Worm (Caenorhabditis elegans) whole organism, young adult: ENCODE measurements around the gene Y6G8.5.

ENCODE experiments used
- B0019.2 ChIP-seq: fragments of 200-800 bp; sonication (Bioruptor generic); conservative IDR thresholded peaks from 2 replicates; pipeline ENCODE4 v1.3.6; 2022; ENCODE audit warnings: missing genetic modification reagents, missing genetic modification characterization, missing compliant biosample characterization
- F22D6.2 ChIP-seq: sonication (generic microtip); optimal IDR thresholded peaks from 2 replicates; lab custom pipeline; 2016; ENCODE audit warnings: mild to moderate bottlenecking, missing genetic modification characterization, missing compliant biosample characterization
- F37B4.10 ChIP-seq: fragments of 200-800 bp; sonication (Bioruptor generic); IDR thresholded peaks from 2 replicates; pipeline ENCODE4 v1.3.6; 2022; ENCODE audit warnings: missing genetic modification characterization, missing compliant biosample characterization
- F52B5.7 ChIP-seq: sonication (generic microtip); optimal IDR thresholded peaks from 2 replicates; lab custom pipeline; 2016; ENCODE audit warnings: mild to moderate bottlenecking, missing genetic modification characterization, missing compliant biosample characterization
- F55B11.4 ChIP-seq: sonication (generic microtip); optimal IDR thresholded peaks from 2 replicates; lab custom pipeline; 2016; ENCODE audit warnings: missing compliant biosample characterization, missing genetic modification characterization, borderline replicate concordance; ENCODE audit not compliant: insufficient read depth
- F57C9.4 ChIP-seq: sonication (generic microtip); optimal IDR thresholded peaks from 2 replicates; lab custom pipeline; 2017; ENCODE audit warnings: mild to moderate bottlenecking, missing genetic modification characterization, missing compliant biosample characterization
- K12H6.12 ChIP-seq: fragments of 200-800 bp; sonication (Bioruptor generic); optimal IDR thresholded peaks from 2 replicates; lab custom pipeline; 2018; ENCODE audit warnings: mild to moderate bottlenecking, missing genetic modification characterization, missing compliant biosample characterization
- Y53F4B.3 ChIP-seq: fragments of 200-800 bp; sonication (Bioruptor generic); IDR thresholded peaks from 2 replicates; pipeline ENCODE4 v1.3.6; 2022; ENCODE audit warnings: missing genetic modification reagents, missing genetic modification characterization, missing compliant biosample characterization
- Y56A3A.18 ChIP-seq: fragments of 200-800 bp; sonication (Bioruptor generic); IDR thresholded peaks from 2 replicates; pipeline ENCODE4 v1.3.6; 2022; ENCODE audit warnings: missing genetic modification reagents, missing genetic modification characterization, missing compliant biosample characterization
- akir-1 ChIP-seq: fragments of 200-800 bp; sonication (Bioruptor generic); optimal IDR thresholded peaks from 2 replicates; lab custom pipeline; 2018; ENCODE audit warnings: mild to moderate bottlenecking, missing genetic modification characterization, moderate library complexity, missing compliant biosample characterization
- aptf-3 ChIP-seq: fragments of 200-800 bp; sonication (Bioruptor generic); IDR thresholded peaks from 2 replicates; pipeline ENCODE4 v1.3.6; 2022; ENCODE audit warnings: missing genetic modification characterization, missing compliant biosample characterization
- bed-2 ChIP-seq: fragments of 200-800 bp; sonication (Bioruptor generic); IDR thresholded peaks from 2 replicates; pipeline ENCODE4 v1.3.6; 2022; ENCODE audit warnings: missing genetic modification reagents, missing genetic modification characterization, missing compliant biosample characterization
- ceh-100 ChIP-seq: fragments of 200-800 bp; sonication (Bioruptor generic); IDR thresholded peaks from 2 replicates; pipeline ENCODE4 v1.3.6; 2022; ENCODE audit warnings: missing genetic modification reagents, missing genetic modification characterization, missing compliant biosample characterization
- ceh-58 ChIP-seq: fragments of 200-800 bp; sonication (Bioruptor generic); IDR thresholded peaks from 2 replicates; pipeline ENCODE4 v1.3.6; 2022; ENCODE audit warnings: missing genetic modification characterization, missing compliant biosample characterization
- die-1 ChIP-seq: sonication (generic microtip); optimal IDR thresholded peaks from 2 replicates; lab custom pipeline; 2016; ENCODE audit warnings: missing genotype, mild to moderate bottlenecking, missing genetic modification characterization, missing compliant biosample characterization
- dpff-1 ChIP-seq: sonication (generic microtip); optimal IDR thresholded peaks from 2 replicates; lab custom pipeline; 2017; ENCODE audit warnings: mild to moderate bottlenecking, missing genetic modification characterization, missing compliant biosample characterization
- dpl-1 ChIP-seq: fragments of 150-350 bp; optimal IDR thresholded peaks from 2 replicates; lab custom pipeline; 2014; ENCODE audit warnings: missing biosample characterization, missing genetic modification reagents, missing genetic modification characterization
- egl-18 ChIP-seq: fragments of 200-800 bp; sonication (Bioruptor generic); IDR thresholded peaks from 2 replicates; pipeline ENCODE4 v1.3.6; 2022; ENCODE audit warnings: missing genetic modification reagents, missing genetic modification characterization, missing compliant biosample characterization
- egrh-3 ChIP-seq: fragments of 200-800 bp; sonication (Bioruptor generic); IDR thresholded peaks from 2 replicates; pipeline ENCODE4 v1.3.6; 2022; ENCODE audit warnings: missing genetic modification reagents, missing genetic modification characterization, missing compliant biosample characterization
- ets-4 ChIP-seq: fragments of 200-800 bp; sonication (Bioruptor generic); optimal IDR thresholded peaks from 2 replicates; lab custom pipeline; 2018; ENCODE audit warnings: mild to moderate bottlenecking, missing genetic modification characterization, missing compliant biosample characterization
- fkh-3 ChIP-seq: sonication (generic microtip); optimal IDR thresholded peaks from 2 replicates; lab custom pipeline; 2016; ENCODE audit warnings: mild to moderate bottlenecking, missing genetic modification characterization, missing compliant biosample characterization
- gei-17 ChIP-seq: fragments of 200-800 bp; sonication (Bioruptor generic); optimal IDR thresholded peaks from 2 replicates; lab custom pipeline; 2018; ENCODE audit warnings: mild to moderate bottlenecking, missing genetic modification characterization, missing compliant biosample characterization
- him-1 ChIP-seq: sonication (generic microtip); optimal IDR thresholded peaks from 2 replicates; lab custom pipeline; 2016; ENCODE audit warnings: missing genotype, missing genetic modification reagents, missing genetic modification characterization, missing compliant biosample characterization
- hmg-20 ChIP-seq: fragments of 200-800 bp; sonication (Bioruptor generic); IDR thresholded peaks from 2 replicates; pipeline ENCODE4 v1.3.6; 2022; ENCODE audit warnings: missing genetic modification reagents, missing genetic modification characterization, missing compliant biosample characterization
- hrde-1 ChIP-seq: sonication (generic microtip); optimal IDR thresholded peaks from 2 replicates; lab custom pipeline; 2016; ENCODE audit warnings: missing genetic modification characterization, mild to moderate bottlenecking, missing compliant biosample characterization, moderate library complexity, missing genotype, missing genetic modification reagents, borderline replicate concordance
- hsf-1 ChIP-seq: fragments of 200-800 bp; sonication (Bioruptor generic); IDR thresholded peaks from 2 replicates; pipeline ENCODE4 v1.3.6; 2022; ENCODE audit warnings: missing genetic modification reagents, missing genetic modification characterization, missing compliant biosample characterization
- let-607 ChIP-seq, 2 experiments: fragments of 200-800 bp in 1 of 2; sonication (Bioruptor generic) in 1 of 2; sonication (generic microtip) in 1 of 2; optimal IDR thresholded peaks; 2 replicates each; lab custom pipeline; 2016 to 2018; ENCODE audit warnings: mild to moderate bottlenecking in 2 of 2, missing compliant biosample characterization in 2 of 2, missing genetic modification characterization in 2 of 2, moderate library complexity in 2 of 2, missing genotype in 1 of 2
- lin-54 ChIP-seq: fragments of 200-800 bp; sonication (Bioruptor generic); optimal IDR thresholded peaks from 2 replicates; lab custom pipeline; 2018; ENCODE audit warnings: mild to moderate bottlenecking, missing genetic modification characterization, missing compliant biosample characterization
- madf-3 ChIP-seq: fragments of 200-800 bp; sonication (Bioruptor generic); IDR thresholded peaks from 2 replicates; pipeline ENCODE4 v1.3.6; 2022; ENCODE audit warnings: missing genetic modification reagents, missing genetic modification characterization, missing compliant biosample characterization
- madf-6 ChIP-seq: fragments of 200-800 bp; sonication (Bioruptor generic); IDR thresholded peaks from 2 replicates; pipeline ENCODE4 v1.3.6; 2022; ENCODE audit warnings: missing genetic modification reagents, missing genetic modification characterization, missing compliant biosample characterization
- mes-4 ChIP-seq: sonication (generic microtip); optimal IDR thresholded peaks from 2 replicates; lab custom pipeline; 2016; ENCODE audit warnings: missing genotype, missing genetic modification characterization, missing compliant biosample characterization
- nhr-80 ChIP-seq: sonication (generic microtip); optimal IDR thresholded peaks from 2 replicates; lab custom pipeline; 2016; ENCODE audit warnings: missing genetic modification characterization, missing compliant biosample characterization
- rpc-1 ChIP-seq, 2 experiments: fragments of 150-350 bp in 1 of 2; sonication (generic microtip) in 1 of 2; optimal IDR thresholded peaks; 2 replicates each; lab custom pipeline; 2014 to 2018; ENCODE audit warnings: missing biosample characterization in 1 of 2, missing genetic modification characterization in 1 of 2, missing genetic modification reagents in 1 of 2, missing genotype in 1 of 2
- sdz-38 ChIP-seq: sonication (generic microtip); optimal IDR thresholded peaks from 2 replicates; lab custom pipeline; 2016; ENCODE audit warnings: missing genotype, missing genetic modification characterization, missing compliant biosample characterization
- sea-2 ChIP-seq: fragments of 200-800 bp; sonication (Bioruptor generic); IDR thresholded peaks from 2 replicates; pipeline ENCODE4 v1.3.6; 2022; ENCODE audit warnings: missing genetic modification characterization, missing compliant biosample characterization
- snpc-1.1 ChIP-seq: sonication (generic microtip); optimal IDR thresholded peaks from 2 replicates; lab custom pipeline; 2017; ENCODE audit warnings: missing genetic modification characterization, mild to moderate bottlenecking, missing compliant biosample characterization, antibody characterized with exemption, moderate library complexity, missing genotype, missing genetic modification reagents; ENCODE audit not compliant: insufficient read depth
- tbp1 ChIP-seq: fragments of 200-800 bp; sonication (Bioruptor generic); optimal IDR thresholded peaks from 2 replicates; lab custom pipeline; 2018; ENCODE audit warnings: mild to moderate bottlenecking, missing genetic modification characterization, missing compliant biosample characterization
- tlf-1 ChIP-seq: fragments of 200-800 bp; sonication (Bioruptor generic); optimal IDR thresholded peaks from 2 replicates; lab custom pipeline; 2018; ENCODE audit warnings: mild to moderate bottlenecking, missing genetic modification characterization, missing compliant biosample characterization
- unc-62 ChIP-seq: fragments of 150-350 bp; optimal IDR thresholded peaks from 2 replicates; lab custom pipeline; 2014; ENCODE audit warnings: missing biosample characterization, missing genetic modification reagents, missing genetic modification characterization
- zfh-2 ChIP-seq: fragments of 200-800 bp; sonication (Bioruptor generic); conservative IDR thresholded peaks from 2 replicates; pipeline ENCODE4 v1.3.6; 2022; ENCODE audit warnings: missing genetic modification reagents, missing genetic modification characterization, missing compliant biosample characterization
- zim-3 ChIP-seq: sonication (generic microtip); optimal IDR thresholded peaks from 2 replicates; lab custom pipeline; 2017; ENCODE audit warnings: mild to moderate bottlenecking, missing genetic modification characterization, moderate library complexity, missing compliant biosample characterization
- ztf-3 ChIP-seq: fragments of 200-800 bp; sonication (Bioruptor generic); optimal IDR thresholded peaks from 2 replicates; lab custom pipeline; 2018; ENCODE audit warnings: mild to moderate bottlenecking, missing genetic modification characterization, missing compliant biosample characterization

The Y6G8.5 gene

DNA sequence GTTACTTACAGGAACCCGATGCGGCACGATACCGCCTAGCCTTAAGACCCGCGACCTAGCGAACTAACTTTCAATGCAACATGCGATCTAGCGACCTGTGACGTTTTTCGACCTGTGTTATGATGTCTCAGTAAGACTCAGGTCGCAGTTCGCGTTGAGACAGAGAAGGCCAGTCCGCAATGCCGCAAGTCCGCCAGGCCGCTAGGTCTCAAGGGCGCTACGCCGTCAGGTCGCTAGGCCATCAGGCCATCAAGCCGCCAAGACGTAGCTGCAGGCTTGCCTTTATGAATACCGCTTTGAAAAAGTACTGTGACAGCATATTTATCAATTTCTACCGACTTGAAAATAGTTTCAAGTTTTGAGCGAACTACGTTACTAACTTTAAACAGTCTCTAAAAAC is 19.8 kb downstream of the Y6G8.5 start:
- peak; percentile 70 for TF ChIP-seq zfh-2 (GFP tag; lab: Robert Waterston, UW)
- TF ChIP-seq F37B4.10 (GFP tag; lab: Robert Waterston, UW) = no peak

DNA sequence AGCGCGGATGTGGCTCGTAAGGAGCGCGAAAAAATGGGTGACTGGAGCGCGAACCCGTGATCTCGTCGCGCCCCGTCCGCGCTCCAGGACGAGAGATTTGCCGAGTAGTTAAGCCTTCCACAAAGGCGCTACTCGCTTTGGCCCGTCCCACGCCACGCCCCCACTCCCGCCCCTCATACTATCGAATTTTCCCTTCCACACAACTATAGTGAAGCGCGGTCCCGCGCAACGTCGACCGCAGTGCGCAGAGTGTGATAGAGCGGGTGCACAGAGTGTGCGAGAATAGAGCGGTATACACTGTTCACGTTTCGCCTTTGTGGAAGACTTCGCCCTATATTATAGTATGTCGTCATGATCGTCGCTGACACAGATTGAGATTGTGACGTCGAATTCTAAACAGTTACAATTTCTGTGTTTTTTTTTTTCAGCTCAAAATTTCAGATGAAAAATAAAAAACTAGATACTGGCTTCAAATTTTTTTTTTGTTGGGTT is 31.1 kb downstream of the Y6G8.5 start, which contains the start of gene fbxa-133:
Gene fbxa-133 (plus strand): TSS at position 442 of the 492 bp plus-strand sequence.
- 0 out of 2 replicates have a peak, but pooled peaks have one; percentile 64 for TF ChIP-seq F37B4.10 (GFP tag; lab: Robert Waterston, UW)

DNA sequence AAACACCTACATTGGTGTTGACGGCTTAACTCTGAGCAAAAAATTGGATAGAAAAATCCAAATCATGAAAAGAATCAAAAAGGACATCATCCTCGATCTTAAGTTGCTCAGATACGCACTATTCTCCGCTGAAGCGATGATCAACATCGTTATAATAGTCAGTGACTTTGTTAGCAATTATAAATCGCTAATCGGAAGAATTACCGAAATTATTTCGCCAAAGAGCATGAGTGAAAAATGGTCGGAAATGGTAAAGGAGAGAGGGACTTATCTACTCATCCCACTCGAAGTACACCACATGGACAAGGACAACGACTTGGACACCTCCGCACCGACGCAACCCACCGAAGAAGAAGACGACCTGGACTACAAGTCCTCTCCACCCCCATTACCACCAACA is 35.5 kb downstream of the Y6G8.5 start:
- TF ChIP-seq rpc-1 (optimal IDR thresholded peaks at IDR 0.05; lab: Kevin White, UChicago) (no peak), rpc-1 (tag; optimal IDR thresholded peaks at IDR 0.05; lab: Kevin White, UChicago) (no peak), ceh-58 (GFP tag; lab: Robert Waterston, UW) (no peak), unc-62 (GFP tag; lab: Kevin White, UChicago) (no peak), dpff-1 (tag; lab: Kevin White, UChicago) (no peak), K12H6.12 (no peak), ceh-100 (GFP tag; lab: Robert Waterston, UW) (no peak), gei-17 (GFP tag; lab: Kevin White, UChicago) (no peak), F52B5.7 (no peak), tbp1 (GFP tag; lab: Kevin White, UChicago) (no peak), Y56A3A.18 (GFP tag; lab: Robert Waterston, UW) (no peak), zim-3 (tag; lab: Kevin White, UChicago) (no peak), aptf-3 (GFP tag; lab: Robert Waterston, UW) (no peak), ets-4 (no peak), hmg-20 (GFP tag; lab: Robert Waterston, UW) (no peak), Y53F4B.3 (GFP tag; lab: Robert Waterston, UW) (no peak), akir-1 (GFP tag; lab: Kevin White, UChicago) (no peak)

DNA sequence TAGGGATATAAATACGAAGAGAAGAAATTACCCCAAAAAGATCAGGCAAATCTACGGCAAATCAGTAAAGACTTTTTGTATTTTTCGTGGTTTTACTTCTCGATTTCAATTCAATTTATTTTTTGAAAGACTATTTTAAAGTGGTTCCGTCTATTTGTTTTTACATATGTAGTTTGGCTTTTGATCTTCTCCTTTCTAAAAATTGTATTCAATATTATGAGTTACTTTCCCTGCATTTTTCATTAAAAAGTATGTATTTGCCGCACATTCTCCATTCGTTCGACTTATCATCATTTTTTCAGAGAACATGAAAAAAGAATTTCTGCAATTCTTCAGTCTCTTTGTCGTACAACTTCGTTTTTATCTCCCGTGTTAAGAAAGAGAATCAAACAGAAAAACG is 48.7 kb downstream of the Y6G8.5 start, which contains the start of gene C38D9.2:
Gene C38D9.2 (plus strand): TSS at position 301 of the 400 bp plus-strand sequence.
- no peak for TF ChIP-seq fkh-3 (tag; lab: Kevin White, UChicago)
- TF ChIP-seq hmg-20 (GFP tag; lab: Robert Waterston, UW) = no peak
- no peak for TF ChIP-seq let-607 (tag; optimal IDR thresholded peaks at IDR 0.05; lab: Kevin White, UChicago)
- no peak for TF ChIP-seq egl-18 (GFP tag; lab: Robert Waterston, UW)
- TF ChIP-seq him-1 (tag; lab: Kevin White, UChicago) = no peak
- no peak for TF ChIP-seq snpc-1.1
- no peak for TF ChIP-seq egrh-3 (GFP tag; lab: Robert Waterston, UW)
- no peak for TF ChIP-seq sdz-38 (tag; lab: Kevin White, UChicago)
- TF ChIP-seq madf-3 (GFP tag; lab: Robert Waterston, UW) = no peak
- TF ChIP-seq die-1 (tag; lab: Kevin White, UChicago) = no peak
- no peak for TF ChIP-seq tlf-1
- TF ChIP-seq B0019.2 (GFP tag; lab: Robert Waterston, UW) = no peak
- no peak for TF ChIP-seq mes-4
- TF ChIP-seq dpl-1 (GFP tag; lab: Kevin White, UChicago) = no peak

DNA sequence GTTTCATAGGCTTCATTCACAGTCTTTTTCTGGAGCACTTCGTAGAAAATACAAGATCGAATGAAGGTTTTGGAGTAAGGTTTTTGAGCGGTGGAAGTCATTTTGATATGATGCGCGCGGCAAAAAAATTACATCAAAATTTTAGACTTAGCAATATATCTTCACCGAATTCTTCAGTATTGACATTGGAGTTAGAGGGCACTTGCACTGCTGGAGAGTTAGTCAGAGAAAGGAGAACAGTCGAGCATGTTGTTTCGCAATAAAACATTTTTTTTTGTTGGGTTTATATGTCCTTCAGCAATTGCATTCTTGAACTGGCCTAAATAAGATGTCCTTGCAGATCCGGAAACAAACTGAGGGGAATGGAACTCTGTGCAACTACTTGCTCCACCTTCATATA is 49.6 kb downstream of the Y6G8.5 start, which contains the start of gene fbxa-171:
Gene fbxa-171 (minus strand): TSS at position 101 of the 400 bp plus-strand sequence.
- TF ChIP-seq nhr-80 (tag; lab: Kevin White, UChicago) (no peak), F55B11.4 (no peak), F22D6.2 (no peak), lin-54 (GFP tag; lab: Kevin White, UChicago) (no peak), sea-2 (GFP tag; lab: Robert Waterston, UW) (no peak), hrde-1 (tag; lab: Kevin White, UChicago) (no peak), hsf-1 (no peak), ztf-3 (GFP tag; lab: Kevin White, UChicago) (no peak), bed-2 (GFP tag; lab: Robert Waterston, UW) (no peak), F57C9.4 (tag; lab: Kevin White, UChicago) (no peak), madf-6 (no peak), tbp1 (GFP tag; lab: Kevin White, UChicago) (no peak)
